Fruit fly (Drosophila melanogaster): ENCODE results near the gene CG13895.

Gene CG13895

dm6 chr3L:711839-712553, 4.0 kb upstream of the CG13895 start, which contains the start of gene CG13896 (continued):
- TF ChIP-seq CG13424 (tag; optimal IDR thresholded peaks at IDR 0.05): peak; percentile 75
- TF ChIP-seq zf30C (GFP tag; optimal IDR thresholded peaks at IDR 0.05): peak; percentile 96
- peak in 1 of 2 experiments; percentile 25 for TF ChIP-seq Hr78 (GFP tag; optimal IDR thresholded peaks at IDR 0.05)
- peak; percentile 84 for TF ChIP-seq p53 (GFP tag; optimal IDR thresholded peaks at IDR 0.05)
- peak; percentile 67 for TF ChIP-seq CG33557 (GFP tag; optimal IDR thresholded peaks at IDR 0.05)
- TF ChIP-seq pzg (GFP tag; optimal IDR thresholded peaks at IDR 0.05): peak; percentile 49
- no peak for TF ChIP-seq Hr39 (optimal IDR thresholded peaks at IDR 0.05)
- TF ChIP-seq gt (GFP tag; IDR thresholded peaks at IDR 0.05): no peak; the same call in 1 of the 2 replicates
- TF ChIP-seq Meics (GFP tag; optimal IDR thresholded peaks at IDR 0.05): peak; percentile 88
- TF ChIP-seq Nf-YC (tag; optimal IDR thresholded peaks at IDR 0.05): peak; percentile 63
- TF ChIP-seq Max (GFP tag; optimal IDR thresholded peaks at IDR 0.05): peak; percentile 72
- TF ChIP-seq CG5180 (GFP tag; optimal IDR thresholded peaks at IDR 0.05): peak; percentile 55
- peak; percentile 91 for TF ChIP-seq CG1647 (GFP tag; optimal IDR thresholded peaks at IDR 0.05)
- TF ChIP-seq E2f2 (GFP tag; IDR thresholded peaks at IDR 0.05): peak; percentile 65
- TF ChIP-seq NC2α (GFP tag; optimal IDR thresholded peaks at IDR 0.05): peak; percentile 77
- TF ChIP-seq CG2129 (GFP tag; IDR thresholded peaks at IDR 0.05; ENCODE audit: partially characterized antibody): peak; percentile 60
- peak; percentile 73 for TF ChIP-seq CG13287 (GFP tag; IDR thresholded peaks at IDR 0.05; ENCODE audit: partially characterized antibody)
- peak; percentile 66; the same call in 1 of the 2 replicates for TF ChIP-seq Ada2b (GFP tag; IDR thresholded peaks at IDR 0.05)
- peak; percentile 79 for TF ChIP-seq Optix (GFP tag; IDR thresholded peaks at IDR 0.05)
- TF ChIP-seq nerfin-2 (GFP tag; IDR thresholded peaks at IDR 0.05; ENCODE audit: partially characterized antibody): peak; percentile 45; the same call in 1 of the 2 replicates
- peak; percentile 87 for TF ChIP-seq grau (tag; optimal IDR thresholded peaks at IDR 0.05)
- TF ChIP-seq dmrt11E (tag; optimal IDR thresholded peaks at IDR 0.05): peak; percentile 72
- TF ChIP-seq HLH54F (GFP tag; optimal IDR thresholded peaks at IDR 0.05): peak; percentile 90
- peak; percentile 53 for TF ChIP-seq CG2202 (tag; optimal IDR thresholded peaks at IDR 0.05)
- TF ChIP-seq chif (GFP tag; optimal IDR thresholded peaks at IDR 0.05): peak; percentile 88 to 96
- peak; percentile 94 for TF ChIP-seq Chrac-16 (GFP tag; optimal IDR thresholded peaks at IDR 0.05)
- peak; percentile 95 for TF ChIP-seq bab2 (GFP tag; optimal IDR thresholded peaks at IDR 0.05)
- peak; percentile 61 for TF ChIP-seq CG10565 (GFP tag; optimal IDR thresholded peaks at IDR 0.05)
- peak; percentile 34 for TF ChIP-seq CG8281 (tag; optimal IDR thresholded peaks at IDR 0.05)
- TF ChIP-seq Kr (GFP tag; optimal IDR thresholded peaks at IDR 0.05): no peak
- peak; percentile 67 for TF ChIP-seq Nf-YA (GFP tag; IDR thresholded peaks at IDR 0.05)
- TF ChIP-seq ATbp (GFP tag; optimal IDR thresholded peaks at IDR 0.05): peak; percentile 65
- peak; percentile 72 for TF ChIP-seq CG7271 (tag; optimal IDR thresholded peaks at IDR 0.05)
- peak; percentile 46; the same call in 1 of the 3 replicates for TF ChIP-seq CG34224 (GFP tag; IDR thresholded peaks at IDR 0.05; ENCODE audit: partially characterized antibody)
- peak; percentile 85 for TF ChIP-seq her (GFP tag; optimal IDR thresholded peaks at IDR 0.05)
- TF ChIP-seq sima (GFP tag; optimal IDR thresholded peaks at IDR 0.05): peak; percentile 73
- peak; percentile 60 for TF ChIP-seq Bteb2 (GFP tag; optimal IDR thresholded peaks at IDR 0.05)
- TF ChIP-seq CG31365 (tag; optimal IDR thresholded peaks at IDR 0.05): peak; percentile 76
- TF ChIP-seq CG2889 (GFP tag; IDR thresholded peaks at IDR 0.05): peak; percentile 77
- TF ChIP-seq Sin3A (optimal IDR thresholded peaks at IDR 0.05): no peak
- TF ChIP-seq jing (GFP tag; optimal IDR thresholded peaks at IDR 0.05): peak; percentile 67
- peak; percentile 76 for TF ChIP-seq zfh2 (GFP tag; optimal IDR thresholded peaks at IDR 0.05)
- peak; percentile 79 for TF ChIP-seq Scr (GFP tag; IDR thresholded peaks at IDR 0.05; ENCODE audit: partially characterized antibody)
- no peak for TF ChIP-seq mld (GFP tag; IDR thresholded peaks at IDR 0.05; ENCODE audit: partially characterized antibody)
- peak; percentile 66; the same call in 2 of the 3 replicates for TF ChIP-seq HLH4C (GFP tag; IDR thresholded peaks at IDR 0.05; ENCODE audit: partially characterized antibody)
- TF ChIP-seq CG6813 (GFP tag; optimal IDR thresholded peaks at IDR 0.05): peak; percentile 78
- peak; percentile 86 for TF ChIP-seq jumu (GFP tag; optimal IDR thresholded peaks at IDR 0.05)
- TF ChIP-seq CG3065 (GFP tag; optimal IDR thresholded peaks at IDR 0.05): peak; percentile 67

Measured in whole organism, embryonic.